Worm (Caenorhabditis elegans): ENCODE measurements around the gene str-246.

The str-246 gene

ce11 chrIII:11063259-11063658 is 14.2 kb upstream of the str-246 start, which contains the start of gene rsa-2 (continued):
- TF ChIP-seq blmp-1 (tag; optimal IDR thresholded peaks at IDR 0.05) (no peak), lin-14 (GFP tag; optimal IDR thresholded peaks at IDR 0.05) (peak; percentile 53), mab-9 (GFP tag; IDR thresholded peaks at IDR 0.05) (peak; percentile 60; the same call in 1 of the 2 replicates), nhr-90 (tag; optimal IDR thresholded peaks at IDR 0.05; ENCODE audit: poor library complexity) (peak; percentile 44), ceh-63 (GFP tag; optimal IDR thresholded peaks at IDR 0.05) (no peak), pax-3 (tag; optimal IDR thresholded peaks at IDR 0.05) (peak; percentile 46), nhr-71 (tag; optimal IDR thresholded peaks at IDR 0.05) (peak; percentile 75), pqm-1 (tag; optimal IDR thresholded peaks at IDR 0.05) (no peak), ces-1 (GFP tag; optimal IDR thresholded peaks at IDR 0.05) (no peak), hlh-4 (tag; optimal IDR thresholded peaks at IDR 0.05) (no peak), efl-3 (GFP tag; optimal IDR thresholded peaks at IDR 0.05) (no peak), nhr-84 (tag; optimal IDR thresholded peaks at IDR 0.05) (no peak), vab-15 (tag; optimal IDR thresholded peaks at IDR 0.05) (peak; percentile 31), mdl-1 (tag; optimal IDR thresholded peaks at IDR 0.05) (peak in 1 of 2 experiments; percentile 30), nhr-28 (tag; optimal IDR thresholded peaks at IDR 0.05) (no peak), unc-86 (tag; optimal IDR thresholded peaks at IDR 0.05) (peak; percentile 65), mep-1 (tag; optimal IDR thresholded peaks at IDR 0.05) (peak; percentile 70), fkh-4 (tag; optimal IDR thresholded peaks at IDR 0.05; ENCODE audit: borderline replicate concordance) (peak; percentile 71), fos-1 (tag; optimal IDR thresholded peaks at IDR 0.05) (no peak), rnt-1 (tag; optimal IDR thresholded peaks at IDR 0.05) (peak; percentile 85), irx-1 (tag; optimal IDR thresholded peaks at IDR 0.05) (peak; percentile 41), egl-13 (tag; optimal IDR thresholded peaks at IDR 0.05) (peak; percentile 39), lsy-2 (tag; optimal IDR thresholded peaks at IDR 0.05) (peak; percentile 64 to 70), nhr-47 (tag; optimal IDR thresholded peaks at IDR 0.05) (peak; percentile 80), nhr-12 (tag; optimal IDR thresholded peaks at IDR 0.05) (no peak), nhr-19 (GFP tag; conservative IDR thresholded peaks at IDR 0.05) (peak; percentile 59), tbx-2 (tag; optimal IDR thresholded peaks at IDR 0.05) (peak; percentile 67), tlp-1 (tag; optimal IDR thresholded peaks at IDR 0.05) (no peak), elt-3 (tag; optimal IDR thresholded peaks at IDR 0.05) (no peak), ztf-4 (tag; optimal IDR thresholded peaks at IDR 0.05) (no peak), unc-30 (tag; optimal IDR thresholded peaks at IDR 0.05) (no peak), xbp-1 (tag; optimal IDR thresholded peaks at IDR 0.05) (peak; percentile 55), C04F5.9 (tag; optimal IDR thresholded peaks at IDR 0.05) (peak; percentile 37), hpl-2 (GFP tag; optimal IDR thresholded peaks at IDR 0.05) (no peak), nhr-76 (tag; optimal IDR thresholded peaks at IDR 0.05) (no peak), efl-1 (optimal IDR thresholded peaks at IDR 0.05) (peak; percentile 82 to 95), efl-1 (GFP tag; optimal IDR thresholded peaks at IDR 0.05 in 1 of 2) (peak; percentile 96 to 100), unc-130 (tag; optimal IDR thresholded peaks at IDR 0.05) (no peak), hlh-17 (GFP tag; optimal IDR thresholded peaks at IDR 0.05; ENCODE audit: borderline replicate concordance) (no peak), swsn-7 (tag; optimal IDR thresholded peaks at IDR 0.05) (peak; percentile 71), grh-1 (GFP tag; IDR thresholded peaks at IDR 0.05) (peak; percentile 44; the same call in 1 of the 2 replicates), lin-13 (GFP tag; optimal IDR thresholded peaks at IDR 0.05) (peak; percentile 24), mef-2 (tag; optimal IDR thresholded peaks at IDR 0.05) (no peak), lir-3 (tag; optimal IDR thresholded peaks at IDR 0.05; ENCODE audit: poor library complexity) (no peak), dpl-1 (GFP tag; optimal IDR thresholded peaks at IDR 0.05) (peak; percentile 93 to 95 (median 95)), unc-62 (GFP tag; optimal IDR thresholded peaks at IDR 0.05) (no peak), nhr-20 (tag; optimal IDR thresholded peaks at IDR 0.05) (peak; percentile 46), aly-2 (tag; optimal IDR thresholded peaks at IDR 0.05) (peak; percentile 29), unc-98 (GFP tag; IDR thresholded peaks at IDR 0.05) (peak; percentile 53; the same call in 1 of the 2 replicates), nhr-77 (tag; optimal IDR thresholded peaks at IDR 0.05) (no peak), F16B12.6 (tag; optimal IDR thresholded peaks at IDR 0.05) (peak; percentile 99), snu-23 (GFP tag; optimal IDR thresholded peaks at IDR 0.05) (peak; percentile 75)

All from whole organism, L1 larva.